Worm (Caenorhabditis elegans) whole organism, L3 larva: ENCODE results near the gene F20G2.6.
A peak's percentile ranks its signal among the peaks of the same experiment; 100 is the strongest.

Experiments used
- R02D3.7 ChIP-seq: fragments of 150-350 bp; optimal IDR thresholded peaks from 2 replicates; lab custom pipeline; 2014; ENCODE audit warnings: missing biosample characterization, missing genetic modification characterization
- aly-2 ChIP-seq: fragments of 150-350 bp; optimal IDR thresholded peaks from 2 replicates; lab custom pipeline; 2014; ENCODE audit warnings: missing biosample characterization, missing genetic modification characterization
- ceh-28 ChIP-seq: fragments of 150-350 bp; optimal IDR thresholded peaks from 2 replicates; lab custom pipeline; 2014; ENCODE audit warnings: missing biosample characterization, missing genetic modification reagents, missing genetic modification characterization
- ceh-82 ChIP-seq: fragments of 150-350 bp; optimal IDR thresholded peaks from 2 replicates; lab custom pipeline; 2014; ENCODE audit warnings: missing biosample characterization, missing genetic modification characterization
- ceh-9 ChIP-seq: sonication (generic microtip); optimal IDR thresholded peaks from 2 replicates; lab custom pipeline; 2018; ENCODE audit warnings: missing biosample characterization, missing genetic modification characterization
- egl-27 ChIP-seq: sonication (generic microtip); optimal IDR thresholded peaks from 4 replicates; lab custom pipeline; 2017; ENCODE audit warnings: missing biosample characterization, missing genetic modification reagents, missing genetic modification characterization
- elt-2 ChIP-seq: sonication (generic microtip); optimal IDR thresholded peaks from 2 replicates; lab custom pipeline; 2016; ENCODE audit warnings: missing genetic modification reagents, mild to moderate bottlenecking, missing genetic modification characterization, missing compliant biosample characterization
- eor-1 ChIP-seq, 2 experiments: fragments of 150-350 bp; optimal IDR thresholded peaks; 2 replicates each; lab custom pipeline; 2014 to 2018; ENCODE audit warnings: missing biosample characterization in 2 of 2, missing genetic modification characterization in 2 of 2
- fkh-2 ChIP-seq: fragments of 150-350 bp; optimal IDR thresholded peaks from 2 replicates; lab custom pipeline; 2014; ENCODE audit warnings: missing biosample characterization, missing genetic modification reagents, missing genetic modification characterization
- fos-1 ChIP-seq: fragments of 150-350 bp; optimal IDR thresholded peaks from 2 replicates; lab custom pipeline; 2014; ENCODE audit warnings: missing biosample characterization, missing genetic modification characterization
- hmg-11 ChIP-seq: sonication (generic microtip); optimal IDR thresholded peaks from 2 replicates; lab custom pipeline; 2016; ENCODE audit warnings: missing genetic modification characterization, missing compliant biosample characterization
- jun-1 ChIP-seq: fragments of 150-350 bp; optimal IDR thresholded peaks from 2 replicates; lab custom pipeline; 2014; ENCODE audit warnings: missing biosample characterization, missing genetic modification reagents, missing genetic modification characterization
- lin-15B ChIP-seq: fragments of 150-350 bp; optimal IDR thresholded peaks from 2 replicates; lab custom pipeline; 2014; ENCODE audit warnings: missing biosample characterization, missing genetic modification characterization
- lin-39 ChIP-seq: fragments of 150-350 bp; optimal IDR thresholded peaks from 2 replicates; lab custom pipeline; 2018; ENCODE audit warnings: missing biosample characterization, missing genetic modification reagents, missing genetic modification characterization
- lsy-12 ChIP-seq: sonication (generic microtip); optimal IDR thresholded peaks from 2 replicates; lab custom pipeline; 2016; ENCODE audit warnings: mild to moderate bottlenecking, missing genetic modification characterization, missing compliant biosample characterization
- mml-1 ChIP-seq: fragments of 150-350 bp; sonication (generic microtip); optimal IDR thresholded peaks from 3 replicates; lab custom pipeline; 2014; ENCODE audit warnings: missing biosample characterization, missing genetic modification characterization
- nfya-1 ChIP-seq: sonication (generic microtip); optimal IDR thresholded peaks from 2 replicates; lab custom pipeline; 2017; ENCODE audit warnings: missing genetic modification characterization, mild to moderate bottlenecking, missing compliant biosample characterization, antibody characterized with exemption, moderate library complexity; ENCODE audit not compliant: insufficient read depth
- nhr-11 ChIP-seq: fragments of 150-350 bp; optimal IDR thresholded peaks from 2 replicates; lab custom pipeline; 2014; ENCODE audit warnings: missing biosample characterization, missing genetic modification characterization
- nhr-23 ChIP-seq: fragments of 150-350 bp; optimal IDR thresholded peaks from 2 replicates; lab custom pipeline; 2014; ENCODE audit warnings: missing biosample characterization, missing genetic modification reagents, missing genetic modification characterization
- nhr-237 ChIP-seq: fragments of 150-350 bp; optimal IDR thresholded peaks from 2 replicates; lab custom pipeline; 2014; ENCODE audit warnings: missing biosample characterization, missing genetic modification characterization
- nhr-25 ChIP-seq: sonication (generic microtip); optimal IDR thresholded peaks from 2 replicates; lab custom pipeline; 2017; ENCODE audit warnings: missing biosample characterization, missing genetic modification characterization
- nhr-28 ChIP-seq: fragments of 150-350 bp; optimal IDR thresholded peaks from 2 replicates; lab custom pipeline; 2014; ENCODE audit warnings: missing biosample characterization, missing genetic modification characterization
- nhr-43 ChIP-seq: sonication (generic microtip); optimal IDR thresholded peaks from 2 replicates; lab custom pipeline; 2016; ENCODE audit warnings: mild to moderate bottlenecking, missing genetic modification characterization, missing compliant biosample characterization; ENCODE audit not compliant: poor library complexity, severe bottlenecking
- nhr-67 ChIP-seq: fragments of 150-350 bp; optimal IDR thresholded peaks from 2 replicates; lab custom pipeline; 2014; ENCODE audit warnings: missing biosample characterization, missing genetic modification characterization
- nhr-76 ChIP-seq: fragments of 150-350 bp; sonication (generic microtip); optimal IDR thresholded peaks from 5 replicates; lab custom pipeline; 2014; ENCODE audit warnings: missing biosample characterization, missing genetic modification characterization
- nhr-77 ChIP-seq: fragments of 150-350 bp; optimal IDR thresholded peaks from 2 replicates; lab custom pipeline; 2014; ENCODE audit warnings: missing biosample characterization, missing genetic modification characterization
- pha-4 ChIP-seq: fragments of 150-350 bp; optimal IDR thresholded peaks from 2 replicates; lab custom pipeline; 2014; ENCODE audit warnings: missing biosample characterization, missing genetic modification reagents, missing genetic modification characterization
- pqm-1 ChIP-seq: fragments of 150-350 bp; optimal IDR thresholded peaks from 2 replicates; lab custom pipeline; 2017; ENCODE audit warnings: missing biosample characterization, missing genetic modification characterization, inconsistent platforms
- sea-2 ChIP-seq: fragments of 150-350 bp; sonication (generic microtip); optimal IDR thresholded peaks from 4 replicates; lab custom pipeline; 2014; ENCODE audit warnings: missing biosample characterization, missing genetic modification reagents, missing genetic modification characterization
- skn-1 ChIP-seq: fragments of 150-350 bp; optimal IDR thresholded peaks from 2 replicates; lab custom pipeline; 2014; ENCODE audit warnings: missing biosample characterization, missing genetic modification characterization
- snpc-4 ChIP-seq: fragments of 150-350 bp; optimal IDR thresholded peaks from 2 replicates; lab custom pipeline; 2014; ENCODE audit warnings: missing biosample characterization, missing genetic modification characterization
- tbx-2 ChIP-seq: sonication (generic microtip); optimal IDR thresholded peaks from 2 replicates; lab custom pipeline; 2016; ENCODE audit warnings: mild to moderate bottlenecking, missing genetic modification characterization, missing compliant biosample characterization
- ztf-4 ChIP-seq: fragments of 150-350 bp; optimal IDR thresholded peaks from 2 replicates; lab custom pipeline; 2014; ENCODE audit warnings: missing biosample characterization, missing genetic modification characterization

F20G2.6 gene

DNA sequence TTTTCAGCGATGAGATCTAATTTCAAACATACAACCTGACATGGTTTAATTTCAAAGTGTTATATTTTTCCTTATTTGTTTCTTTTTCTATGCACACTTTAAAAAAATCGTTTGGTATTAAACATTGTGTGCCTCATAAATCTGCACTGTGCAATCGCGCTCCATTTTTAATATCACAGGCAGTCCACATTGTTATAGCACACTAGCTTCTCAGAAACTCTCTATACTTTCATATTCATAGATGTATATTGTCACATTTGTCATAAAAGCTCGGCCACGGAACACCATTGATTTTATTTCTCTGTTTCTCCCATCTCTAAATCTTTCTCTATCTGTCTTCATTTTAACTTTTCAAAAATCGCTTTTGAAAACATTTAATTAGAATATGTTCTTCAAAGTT lies 5.5 kb upstream of the F20G2.6 start:
- TF ChIP-seq eor-1 (tag; optimal IDR thresholded peaks at IDR 0.05; lab: Kevin White, UChicago) = no peak
- TF ChIP-seq tbx-2 (tag; lab: Kevin White, UChicago) = no peak
- no peak for TF ChIP-seq egl-27 (tag; lab: Kevin White, UChicago)
- no peak for TF ChIP-seq nhr-77
- peak; percentile 34 for TF ChIP-seq lin-39 (tag; lab: Kevin White, UChicago)
- no peak for TF ChIP-seq fkh-2
- TF ChIP-seq R02D3.7 (tag; lab: Kevin White, UChicago) = no peak
- TF ChIP-seq nhr-76 = no peak
- TF ChIP-seq fos-1 (tag; lab: Kevin White, UChicago) = no peak
- TF ChIP-seq lsy-12 (tag; lab: Kevin White, UChicago) = no peak
- peak; percentile 56 for TF ChIP-seq snpc-4 (tag; lab: Kevin White, UChicago)
- TF ChIP-seq nfya-1 (tag; lab: Kevin White, UChicago) = peak; percentile 29
- peak; percentile 49 for TF ChIP-seq pha-4
- no peak for TF ChIP-seq nhr-11 (tag; lab: Kevin White, UChicago)
- TF ChIP-seq lin-15B (tag; lab: Kevin White, UChicago) = peak; percentile 66
- TF ChIP-seq nhr-237 (tag; lab: Kevin White, UChicago) = no peak
- no peak for TF ChIP-seq nhr-25 (tag; lab: Kevin White, UChicago)
- TF ChIP-seq nhr-67 (tag; lab: Kevin White, UChicago) = no peak
- no peak for TF ChIP-seq nhr-28 (tag; lab: Kevin White, UChicago)
- TF ChIP-seq aly-2 (tag; lab: Kevin White, UChicago) = no peak
- TF ChIP-seq ceh-82 (tag; lab: Kevin White, UChicago) = no peak
- TF ChIP-seq hmg-11 (tag; lab: Kevin White, UChicago) = no peak
- TF ChIP-seq ztf-4 (tag; lab: Kevin White, UChicago) = no peak
- TF ChIP-seq nhr-43 (tag; lab: Kevin White, UChicago) = no peak
- TF ChIP-seq elt-2 (tag; lab: Kevin White, UChicago) = no peak
- no peak for TF ChIP-seq jun-1
- no peak for TF ChIP-seq sea-2
- no peak for TF ChIP-seq pqm-1 (tag; lab: Kevin White, UChicago)

DNA sequence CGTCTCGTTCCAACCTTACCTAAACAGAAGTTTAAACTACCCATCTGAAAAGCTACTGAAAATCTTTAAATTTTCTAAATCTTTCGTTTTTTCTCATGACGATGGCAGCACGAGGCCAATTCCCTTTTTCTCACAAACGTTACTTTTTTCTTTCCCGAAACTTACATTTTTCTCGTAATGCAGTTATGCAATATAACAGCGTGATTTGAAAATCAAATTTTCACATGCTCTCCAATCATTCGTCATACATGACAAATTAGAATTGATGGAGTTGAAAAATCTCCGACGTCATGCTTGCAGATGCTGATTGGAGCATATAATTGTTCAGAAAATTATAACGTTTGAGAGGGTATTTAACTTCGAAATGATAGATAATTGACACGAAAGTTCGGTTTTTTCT lies 846 bp downstream of the F20G2.6 start:
- TF ChIP-seq nhr-11 (tag; lab: Kevin White, UChicago) (peak; percentile 18), hmg-11 (tag; lab: Kevin White, UChicago) (no peak)

DNA sequence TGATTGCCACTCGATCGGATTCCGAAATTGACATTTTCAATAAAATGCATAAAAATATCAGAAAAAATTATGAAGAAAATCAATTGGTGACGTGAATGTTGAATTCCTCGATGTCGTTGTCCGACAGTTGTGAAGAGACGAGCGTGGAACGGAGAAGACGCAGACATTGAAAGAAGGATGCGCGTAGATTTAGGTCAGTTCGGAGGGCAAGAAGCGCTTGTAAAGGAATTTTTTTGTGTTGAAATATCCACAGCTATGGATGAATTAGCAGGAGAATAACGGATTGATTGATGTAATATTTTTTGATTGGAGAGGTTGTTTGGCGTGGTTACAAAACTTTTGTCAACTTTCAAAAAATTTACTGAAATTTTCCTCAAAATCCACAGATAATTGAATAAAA lies 5.5 kb downstream of the F20G2.6 start, which contains the start of gene F20G2.3:
Gene F20G2.3 (minus strand): TSS at position 101 of the 400 bp plus-strand sequence.
- TF ChIP-seq tbx-2 (tag; lab: Kevin White, UChicago) = no peak
- TF ChIP-seq nhr-23 (tag; lab: Kevin White, UChicago) = peak; percentile 63

ce11 chrV:13768941-13769436 lies 6.1 kb downstream of the F20G2.6 start, which contains the start of gene nas-24:
Gene nas-24, plus strand, starts transcription at chrV:13769386.
- no peak for TF ChIP-seq nhr-237 (tag; lab: Kevin White, UChicago)
- TF ChIP-seq ceh-9 (tag; lab: Kevin White, UChicago) = no peak
- TF ChIP-seq pha-4 = no peak
- TF ChIP-seq elt-2 (tag; lab: Kevin White, UChicago) = peak; percentile 51
- peak; percentile 85 for TF ChIP-seq pqm-1 (tag; lab: Kevin White, UChicago)
- no peak for TF ChIP-seq skn-1
- no peak for TF ChIP-seq lsy-12 (tag; lab: Kevin White, UChicago)

DNA sequence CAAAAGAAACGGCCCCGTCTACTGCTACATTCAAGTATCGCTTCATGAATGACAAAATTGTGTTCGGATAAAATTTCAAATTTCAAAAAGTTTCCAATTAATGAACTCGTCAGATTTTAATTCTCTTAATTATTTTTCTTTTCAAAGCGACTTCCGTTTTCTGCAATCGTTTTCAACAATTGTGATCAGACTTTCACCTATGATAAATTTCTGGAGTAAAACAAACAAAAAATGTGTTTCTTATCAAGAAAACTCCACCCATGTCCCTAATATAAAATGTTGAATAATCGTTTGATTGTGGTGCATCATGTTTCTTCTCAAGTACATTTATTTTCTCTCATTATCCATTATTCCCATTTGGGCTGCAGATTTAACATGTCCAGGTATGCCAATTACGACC lies 8.3 kb downstream of the F20G2.6 start, which contains the start of gene F20G2.5:
Gene F20G2.5 (plus strand): TSS at position 301 of the 400 bp plus-strand sequence.
- TF ChIP-seq ceh-28 (tag; lab: Kevin White, UChicago) = no peak
- TF ChIP-seq elt-2 (tag; lab: Kevin White, UChicago) = peak; percentile 40
- peak; percentile 40 for TF ChIP-seq pqm-1 (tag; lab: Kevin White, UChicago)

DNA sequence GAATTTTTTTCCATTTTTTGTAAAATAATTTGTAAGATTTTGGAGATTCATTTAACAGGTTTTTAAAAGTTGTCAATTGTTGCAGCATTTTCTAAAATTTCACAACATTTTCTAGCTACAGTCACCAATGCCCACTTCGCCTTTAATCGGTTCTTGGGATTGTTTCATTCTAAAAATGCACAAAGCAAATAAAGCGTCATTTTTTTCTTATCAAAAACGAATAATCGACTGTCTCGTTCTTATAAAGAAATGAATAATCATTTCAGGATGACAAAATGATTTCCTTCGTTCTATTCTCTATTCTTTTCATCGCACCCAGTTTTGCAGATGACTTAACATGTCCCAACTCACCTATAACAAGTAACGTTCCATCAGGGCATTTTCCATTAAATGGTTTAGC lies 12.7 kb downstream of the F20G2.6 start, which contains the start of gene F53C11.1:
Gene F53C11.1 (plus strand): TSS at position 268 of the 400 bp plus-strand sequence.
- TF ChIP-seq lin-15B (tag; lab: Kevin White, UChicago) (no peak), nhr-237 (tag; lab: Kevin White, UChicago) (no peak), pqm-1 (tag; lab: Kevin White, UChicago) (peak; percentile 73), elt-2 (tag; lab: Kevin White, UChicago) (peak; percentile 28), mml-1 (tag; lab: Kevin White, UChicago) (no peak), pha-4 (no peak)
